Worm (Caenorhabditis elegans) whole organism, L2 larva: Measurements from ENCODE around the gene tatn-1.

Experiments used
- ZK546.5 ChIP-seq: sonication (generic microtip); optimal IDR thresholded peaks from 2 replicates; lab custom pipeline; 2017; ENCODE audit warnings: missing biosample characterization, missing genetic modification characterization
- nhr-10 ChIP-seq: sonication (generic microtip); optimal IDR thresholded peaks from 2 replicates; lab custom pipeline; 2017; ENCODE audit warnings: missing biosample characterization, missing genetic modification characterization
- sem-4 ChIP-seq: fragments of 150-350 bp; optimal IDR thresholded peaks from 2 replicates; lab custom pipeline; 2014; ENCODE audit warnings: missing biosample characterization, missing genetic modification reagents, missing genetic modification characterization
- unc-62 ChIP-seq: fragments of 150-350 bp; optimal IDR thresholded peaks from 2 replicates; lab custom pipeline; 2014; ENCODE audit warnings: missing biosample characterization, missing genetic modification reagents, missing genetic modification characterization

ce11 chrX:14815412-14815811, 24.6 kb downstream of the tatn-1 start:
- TF ChIP-seq ZK546.5 (no peak), unc-62 (GFP tag; lab: Kevin White, UChicago) (no peak), nhr-10 (tag; lab: Kevin White, UChicago) (no peak), sem-4 (tag; lab: Kevin White, UChicago) (no peak)
